Worm (Caenorhabditis elegans) whole organism, young adult: ENCODE measurements around the gene sri-40.

ENCODE experiments used
- aptf-2 ChIP-seq: fragments of 200-800 bp; sonication (Bioruptor generic); conservative IDR thresholded peaks from 2 replicates; pipeline ENCODE4 v1.3.6; 2022; ENCODE audit warnings: missing genetic modification reagents, missing genetic modification characterization, missing compliant biosample characterization
- chd-7 ChIP-seq: sonication (generic microtip); optimal IDR thresholded peaks from 2 replicates; lab custom pipeline; 2016; ENCODE audit warnings: mild to moderate bottlenecking, missing genetic modification characterization, moderate library complexity, missing compliant biosample characterization
- dox-1 ChIP-seq: fragments of 200-800 bp; sonication (Bioruptor generic); IDR thresholded peaks from 2 replicates; pipeline ENCODE4 v1.3.6; 2022; ENCODE audit warnings: missing genetic modification reagents, missing genetic modification characterization, missing compliant biosample characterization

- no peak for TF ChIP-seq aptf-2
- no peak for TF ChIP-seq dox-1 (GFP tag; lab: Robert Waterston, UW)
- TF ChIP-seq chd-7 = no peak
Measured at ce11 chrII:3220723-3221122, 43.0 kb downstream of the sri-40 start, which contains the start of gene ZC239.22.
